In the genomic region with DNA sequence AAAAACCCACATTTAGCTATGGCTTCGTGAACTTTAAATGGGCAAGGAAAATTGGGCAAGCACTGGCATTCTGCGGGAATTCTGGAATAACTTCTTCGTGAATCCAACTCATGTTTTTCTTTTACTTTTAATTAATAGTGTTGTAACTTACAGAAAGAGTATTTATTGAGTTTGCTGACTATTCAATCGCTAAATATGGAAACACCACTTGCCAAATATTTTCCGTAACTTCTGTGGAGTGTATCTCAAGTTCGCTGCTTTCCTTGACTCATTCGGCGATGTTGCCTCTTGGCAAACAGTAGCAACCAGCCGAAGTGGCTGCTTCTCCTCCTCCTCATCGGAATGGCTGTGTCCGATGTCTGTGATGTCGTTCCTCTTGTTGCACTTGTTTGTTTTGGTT, we compare ENCODE assay signal across 1 fruit fly cellular context.
TF ChIP-seq lines count a peak whose summit lies in the region.

No protein-coding gene starts in this region.

TF ChIP-seq in whole organism, prepupa, 60 proteins besides CTCF, POLR2A, EP300 and RAD21 (continued from another document):
- TF ChIP-seq OdsH (GFP tag; optimal IDR thresholded peaks at IDR 0.05; lab: Kevin White, UChicago) (peak; percentile 54), Hr4 (GFP tag; optimal IDR thresholded peaks at IDR 0.05; lab: Kevin White, UChicago) (peak; percentile 75), topi (GFP tag; optimal IDR thresholded peaks at IDR 0.05; lab: Kevin White, UChicago) (no peak), CG8632 (GFP tag; optimal IDR thresholded peaks at IDR 0.05; lab: Kevin White, UChicago) (peak; percentile 33), net (GFP tag; optimal IDR thresholded peaks at IDR 0.05; lab: Kevin White, UChicago) (peak; percentile 52), fd85E (GFP tag; optimal IDR thresholded peaks at IDR 0.05; lab: Kevin White, UChicago) (no peak), CG16779 (tag; optimal IDR thresholded peaks at IDR 0.05; lab: Kevin White, UChicago) (no peak), CG6276 (GFP tag; optimal IDR thresholded peaks at IDR 0.05; lab: Kevin White, UChicago) (peak; percentile 62), acj6 (GFP tag; optimal IDR thresholded peaks at IDR 0.05; lab: Kevin White, UChicago) (peak; percentile 52), CG10631 (GFP tag; optimal IDR thresholded peaks at IDR 0.05; lab: Kevin White, UChicago) (no peak), CG4318 (GFP tag; optimal IDR thresholded peaks at IDR 0.05; lab: Kevin White, UChicago) (peak; percentile 71), ss (GFP tag; optimal IDR thresholded peaks at IDR 0.05; lab: Kevin White, UChicago) (no peak), Gug (GFP tag; IDR thresholded peaks at IDR 0.05; lab: Robert Waterston, UW) (no peak), Smox (GFP tag; optimal IDR thresholded peaks at IDR 0.05; lab: Kevin White, UChicago) (peak; percentile 25), CG10669 (GFP tag; optimal IDR thresholded peaks at IDR 0.05; lab: Kevin White, UChicago) (peak; percentile 9), Sox15 (GFP tag; optimal IDR thresholded peaks at IDR 0.05; lab: Kevin White, UChicago) (peak; percentile 28), CG3919 (GFP tag; optimal IDR thresholded peaks at IDR 0.05; lab: Kevin White, UChicago) (peak; percentile 56), CG6808 (GFP tag; optimal IDR thresholded peaks at IDR 0.05; lab: Kevin White, UChicago) (peak; percentile 21), Sox14 (GFP tag; optimal IDR thresholded peaks at IDR 0.05; lab: Kevin White, UChicago) (no peak), CG11294 (GFP tag; IDR thresholded peaks at IDR 0.05; lab: Robert Waterston, UW) (no peak), fd59A (GFP tag; optimal IDR thresholded peaks at IDR 0.05; lab: Kevin White, UChicago) (no peak), fkh (GFP tag; optimal IDR thresholded peaks at IDR 0.05; lab: Kevin White, UChicago) (no peak), achi (GFP tag; optimal IDR thresholded peaks at IDR 0.05; lab: Kevin White, UChicago) (peak; percentile 41), pdm3 (GFP tag; optimal IDR thresholded peaks at IDR 0.05; lab: Kevin White, UChicago) (peak; percentile 56), esn (GFP tag; optimal IDR thresholded peaks at IDR 0.05; lab: Kevin White, UChicago) (peak; percentile 20), spab (GFP tag; optimal IDR thresholded peaks at IDR 0.05; lab: Kevin White, UChicago) (peak; percentile 3), Ets21C (GFP tag; optimal IDR thresholded peaks at IDR 0.05; lab: Kevin White, UChicago) (no peak), Ets96B (tag; optimal IDR thresholded peaks at IDR 0.05; lab: Kevin White, UChicago) (peak; percentile 0), CG8319 (GFP tag; optimal IDR thresholded peaks at IDR 0.05; lab: Kevin White, UChicago) (no peak), dac (GFP tag; optimal IDR thresholded peaks at IDR 0.05; lab: Kevin White, UChicago) (peak; percentile 69), CG9139 (GFP tag; optimal IDR thresholded peaks at IDR 0.05; lab: Kevin White, UChicago) (no peak), Sox102F (GFP tag; optimal IDR thresholded peaks at IDR 0.05; lab: Kevin White, UChicago) (peak; percentile 11), eg (GFP tag; IDR thresholded peaks at IDR 0.05; lab: Robert Waterston, UW) (no peak)
TF ChIP-seq in whole organism, prepupa: peak in this region for 34.
